Worm (Caenorhabditis elegans) whole organism, L4 larva: Measurements from ENCODE around the gene nlp-81.

Source experiments
- F49E8.2 ChIP-seq: sonication (generic microtip); optimal IDR thresholded peaks from 2 replicates; lab custom pipeline; 2016; ENCODE audit warnings: missing compliant biosample characterization, mild to moderate bottlenecking, missing genetic modification characterization, borderline replicate concordance
- R02D3.7 ChIP-seq: fragments of 150-350 bp; sonication (generic microtip); optimal IDR thresholded peaks from 3 replicates; lab custom pipeline; 2014; ENCODE audit warnings: missing biosample characterization, missing genetic modification characterization
- T26A8.4 ChIP-seq: fragments of 200-800 bp; sonication (Bioruptor generic); IDR thresholded peaks from 2 replicates; pipeline ENCODE4 v1.3.6; 2022; ENCODE audit warnings: missing genetic modification characterization, missing compliant biosample characterization
- Y48G9A.11 ChIP-seq: fragments of 200-800 bp; sonication (Bioruptor generic); IDR thresholded peaks from 2 replicates; pipeline ENCODE4 v1.3.6; 2022; ENCODE audit warnings: missing genetic modification reagents, missing genetic modification characterization, missing compliant biosample characterization
- ZK337.2 ChIP-seq: fragments of 200-800 bp; sonication (Bioruptor generic); IDR thresholded peaks from 2 replicates; pipeline ENCODE4 v1.3.6; 2022; ENCODE audit warnings: missing genetic modification reagents, missing genetic modification characterization, missing compliant biosample characterization
- aha-1 ChIP-seq: fragments of 150-350 bp; peaks from one replicate; lab custom pipeline; 2014; ENCODE audit warnings: missing biosample characterization, missing genetic modification characterization
- aly-2 ChIP-seq: sonication (generic microtip); optimal IDR thresholded peaks from 2 replicates; lab custom pipeline; 2018; ENCODE audit warnings: missing biosample characterization, missing genetic modification characterization
- ceh-28 ChIP-seq: fragments of 150-350 bp; optimal IDR thresholded peaks from 2 replicates; lab custom pipeline; 2014; ENCODE audit warnings: missing biosample characterization, missing genetic modification reagents, missing genetic modification characterization
- ctbp-1 ChIP-seq: fragments of 200-800 bp; sonication (Bioruptor generic); IDR thresholded peaks from 2 replicates; pipeline ENCODE4 v1.3.6; 2022; ENCODE audit warnings: missing genetic modification reagents, missing genetic modification characterization, missing compliant biosample characterization
- daf-19 ChIP-seq: fragments of 200-800 bp; sonication (Bioruptor generic); conservative IDR thresholded peaks from 2 replicates; pipeline ENCODE4 v1.3.6; 2022; ENCODE audit warnings: missing genetic modification characterization, missing compliant biosample characterization
- daf-8 ChIP-seq: fragments of 200-800 bp; sonication (Bioruptor generic); IDR thresholded peaks from 2 replicates; pipeline ENCODE4 v1.3.6; 2022; ENCODE audit warnings: missing genetic modification characterization, missing compliant biosample characterization
- egl-27 ChIP-seq: sonication (generic microtip); optimal IDR thresholded peaks from 3 replicates; lab custom pipeline; 2017; ENCODE audit warnings: missing biosample characterization, missing genetic modification reagents, missing genetic modification characterization
- fkh-10 ChIP-seq: fragments of 150-350 bp; optimal IDR thresholded peaks from 2 replicates; lab custom pipeline; 2014; ENCODE audit warnings: missing biosample characterization, missing genetic modification reagents, missing genetic modification characterization
- gei-8 ChIP-seq: fragments of 200-800 bp; sonication (Bioruptor generic); optimal IDR thresholded peaks from 2 replicates; lab custom pipeline; 2018; ENCODE audit warnings: mild to moderate bottlenecking, missing genetic modification characterization, missing compliant biosample characterization
- lin-13 ChIP-seq: fragments of 150-350 bp; optimal IDR thresholded peaks from 2 replicates; lab custom pipeline; 2014; ENCODE audit warnings: missing biosample characterization, missing genetic modification reagents, missing genetic modification characterization
- lin-29 ChIP-seq: fragments of 200-800 bp; sonication (Bioruptor generic); IDR thresholded peaks from 2 replicates; pipeline ENCODE4 v1.3.6; 2022; ENCODE audit warnings: missing genetic modification reagents, missing genetic modification characterization, missing compliant biosample characterization
- lir-3 ChIP-seq: sonication (generic microtip); optimal IDR thresholded peaks from 2 replicates; lab custom pipeline; 2016; ENCODE audit warnings: mild to moderate bottlenecking, missing genetic modification characterization, missing compliant biosample characterization
- madf-9 ChIP-seq: fragments of 200-800 bp; sonication (Bioruptor generic); conservative IDR thresholded peaks from 2 replicates; pipeline ENCODE4 v1.3.6; 2022; ENCODE audit warnings: missing genetic modification reagents, missing genetic modification characterization, missing compliant biosample characterization
- mes-2 ChIP-seq: sonication (generic microtip); optimal IDR thresholded peaks from 2 replicates; lab custom pipeline; 2016; ENCODE audit warnings: missing genotype, mild to moderate bottlenecking, missing genetic modification characterization, missing compliant biosample characterization; ENCODE audit not compliant: poor library complexity, severe bottlenecking
- mxl-2 ChIP-seq: fragments of 200-800 bp; sonication (Bioruptor generic); conservative IDR thresholded peaks from 2 replicates; pipeline ENCODE4 v1.3.6; 2022; ENCODE audit warnings: missing genetic modification reagents, missing genetic modification characterization, missing compliant biosample characterization
- nhr-10 ChIP-seq: fragments of 150-350 bp; optimal IDR thresholded peaks from 2 replicates; lab custom pipeline; 2014; ENCODE audit warnings: missing biosample characterization, missing genetic modification characterization
- nhr-11 ChIP-seq: fragments of 150-350 bp; optimal IDR thresholded peaks from 2 replicates; lab custom pipeline; 2014; ENCODE audit warnings: missing biosample characterization, missing genetic modification characterization
- nhr-28 ChIP-seq: fragments of 150-350 bp; optimal IDR thresholded peaks from 2 replicates; lab custom pipeline; 2014; ENCODE audit warnings: missing biosample characterization, missing genetic modification characterization
- nhr-48 ChIP-seq: sonication (generic microtip); optimal IDR thresholded peaks from 2 replicates; lab custom pipeline; 2016; ENCODE audit warnings: mild to moderate bottlenecking, missing genetic modification characterization, missing compliant biosample characterization
- nhr-6 ChIP-seq: fragments of 150-350 bp; optimal IDR thresholded peaks from 2 replicates; lab custom pipeline; 2014; ENCODE audit warnings: missing biosample characterization, missing genetic modification characterization
- nhr-76 ChIP-seq: fragments of 150-350 bp; optimal IDR thresholded peaks from 2 replicates; lab custom pipeline; 2014; ENCODE audit warnings: missing biosample characterization, missing genetic modification characterization
- rbr-2 ChIP-seq: sonication (generic microtip); optimal IDR thresholded peaks from 2 replicates; lab custom pipeline; 2016; ENCODE audit warnings: missing genotype, missing genetic modification characterization, missing compliant biosample characterization
- skn-1 ChIP-seq: fragments of 150-350 bp; optimal IDR thresholded peaks from 2 replicates; lab custom pipeline; 2014; ENCODE audit warnings: missing biosample characterization, missing genetic modification characterization
- spr-1 ChIP-seq: sonication (generic microtip); optimal IDR thresholded peaks from 2 replicates; lab custom pipeline; 2016; ENCODE audit warnings: mild to moderate bottlenecking, missing genetic modification characterization, missing compliant biosample characterization
- spr-3 ChIP-seq: fragments of 200-800 bp; sonication (Bioruptor generic); optimal IDR thresholded peaks from 2 replicates; lab custom pipeline; 2018; ENCODE audit warnings: mild to moderate bottlenecking, missing genetic modification characterization, missing compliant biosample characterization
- unc-39 ChIP-seq: sonication (generic microtip); optimal IDR thresholded peaks from 2 replicates; lab custom pipeline; 2017; ENCODE audit warnings: missing biosample characterization, missing genetic modification characterization
- unc-62 ChIP-seq, 3 experiments: fragments of 150-350 bp in 1 of 3; sonication (generic microtip); optimal IDR thresholded peaks in 2 of 3; peaks in 1 of 3; 1 replicate in 1 of 3; 2 replicates in 2 of 3; lab custom pipeline; 2014 to 2017; ENCODE audit warnings: missing biosample characterization in 3 of 3, missing genetic modification characterization in 3 of 3, missing genetic modification reagents in 3 of 3, missing genotype in 1 of 3
- ztf-11 ChIP-seq: fragments of 150-350 bp; optimal IDR thresholded peaks from 2 replicates; lab custom pipeline; 2014; ENCODE audit warnings: missing biosample characterization, missing genetic modification characterization

The nlp-81 gene

ce11 chrIV:3211929-3212328 is 36.0 kb upstream of the nlp-81 start:
- TF ChIP-seq aha-1 (no peak), Y48G9A.11 (GFP tag; lab: Robert Waterston, UW) (peak; percentile 62)

ce11 chrIV:3202111-3202510 is 26.2 kb upstream of the nlp-81 start, which contains the start of the genes Y67D8B.3 and Y67D8B.5:
TSS of gene Y67D8B.3 (minus strand) at chrIV:3202211.
TSS of gene Y67D8B.5 (plus strand) at chrIV:3202343.
- TF ChIP-seq ceh-28 (tag; lab: Kevin White, UChicago), result no peak
- TF ChIP-seq daf-8 (GFP tag; lab: Robert Waterston, UW), result no peak
- no peak for TF ChIP-seq lin-29 (GFP tag; lab: Robert Waterston, UW)
- no peak for TF ChIP-seq Y48G9A.11 (GFP tag; lab: Robert Waterston, UW)
- no peak for TF ChIP-seq unc-39 (tag; lab: Kevin White, UChicago)
- no peak for TF ChIP-seq nhr-28 (tag; lab: Kevin White, UChicago)
- TF ChIP-seq spr-3, result no peak
- no peak for TF ChIP-seq mxl-2 (GFP tag; lab: Robert Waterston, UW)
- TF ChIP-seq mes-2 (tag; lab: Kevin White, UChicago), result no peak
- no peak for TF ChIP-seq nhr-11 (tag; lab: Kevin White, UChicago)
- no peak for TF ChIP-seq skn-1
- TF ChIP-seq rbr-2 (tag; lab: Kevin White, UChicago), result no peak
- TF ChIP-seq nhr-6 (tag; lab: Kevin White, UChicago), result no peak
- TF ChIP-seq egl-27, result no peak
- no peak for TF ChIP-seq aha-1
- TF ChIP-seq nhr-48 (tag; lab: Kevin White, UChicago), result no peak

ce11 chrIV:3199041-3199440 is 23.1 kb upstream of the nlp-81 start:
- TF ChIP-seq F49E8.2 (no peak), lin-13 (GFP tag; lab: Kevin White, UChicago) (no peak)

- TF ChIP-seq daf-19 (no peak), unc-62 (GFP tag; optimal IDR thresholded peaks at IDR 0.05 in 1 of 2; lab: Kevin White, UChicago) (peak in 1 of 2 experiments; percentile 92), unc-62 (tag; optimal IDR thresholded peaks at IDR 0.05; lab: Kevin White, UChicago) (no peak), nhr-10 (tag; lab: Kevin White, UChicago) (no peak), madf-9 (GFP tag; lab: Robert Waterston, UW) (no peak), ctbp-1 (GFP tag; lab: Robert Waterston, UW) (no peak)
Measured at ce11 chrIV:3196367-3196766, 20.4 kb upstream of the nlp-81 start.

- TF ChIP-seq gei-8 (no peak), T26A8.4 (GFP tag; lab: Robert Waterston, UW) (no peak), ztf-11 (tag; lab: Kevin White, UChicago) (no peak), unc-62 (GFP tag; optimal IDR thresholded peaks at IDR 0.05 in 1 of 2; lab: Kevin White, UChicago) (no peak), unc-62 (tag; optimal IDR thresholded peaks at IDR 0.05; lab: Kevin White, UChicago) (no peak), unc-39 (tag; lab: Kevin White, UChicago) (no peak), lir-3 (tag; lab: Kevin White, UChicago) (no peak), nhr-76 (tag; lab: Kevin White, UChicago) (no peak), R02D3.7 (tag; lab: Kevin White, UChicago) (no peak), spr-1 (no peak), aly-2 (tag; lab: Kevin White, UChicago) (no peak), ZK337.2 (GFP tag; lab: Robert Waterston, UW) (no peak), fkh-10 (GFP tag; lab: Kevin White, UChicago) (no peak), spr-3 (no peak)
Measured at ce11 chrIV:3191466-3191865, 15.5 kb upstream of the nlp-81 start, which contains the start of gene Y67D8B.2. TSS of gene Y67D8B.2 (minus strand) at chrIV:3191566.
